Fruit fly (Drosophila melanogaster) whole organism, embryonic: ENCODE results near the gene CG31189.

ENCODE experiments used
- Awh ChIP-seq: fragments of 200-800 bp; sonication (Bioruptor generic); IDR thresholded peaks from 2 replicates; pipeline ENCODE4, ENCODE4 v1.3.6; 2022; ENCODE audit warnings: missing biosample characterization, missing genetic modification characterization
- C15 ChIP-seq: fragments of 200-800 bp; sonication (Bioruptor generic); IDR thresholded peaks from 3 replicates; pipeline ENCODE4 v1.3.6; 2022; ENCODE audit warnings: missing biosample characterization, missing genetic modification characterization
- CG10147 ChIP-seq: fragments of 200-800 bp; sonication (Bioruptor generic); optimal IDR thresholded peaks from 2 replicates; lab custom pipeline; 2019; ENCODE audit warnings: missing biosample characterization, mild to moderate bottlenecking, missing genetic modification characterization, moderate library complexity
- CG11695 ChIP-seq: fragments of 200-800 bp; sonication (Bioruptor generic); IDR thresholded peaks from 3 replicates; pipeline ENCODE4 v1.3.6; 2022; ENCODE audit warnings: missing biosample characterization, missing genetic modification characterization
- CG1233 ChIP-seq: fragments of 200-800 bp; sonication (Bioruptor generic); optimal IDR thresholded peaks from 4 replicates; lab custom pipeline; 2018; ENCODE audit warnings: missing biosample characterization, mild to moderate bottlenecking, missing genetic modification characterization
- CG12744 ChIP-seq: fragments of 200-800 bp; sonication (Bioruptor generic); optimal IDR thresholded peaks from 2 replicates; lab custom pipeline; 2016; ENCODE audit warnings: missing biosample characterization, missing genetic modification characterization
- CG13624 ChIP-seq: fragments of 200-800 bp; sonication (Bioruptor generic); optimal IDR thresholded peaks from 2 replicates; lab custom pipeline; 2016; ENCODE audit warnings: missing biosample characterization, missing genetic modification characterization
- CG1529 ChIP-seq: fragments of 200-800 bp; sonication (Bioruptor generic); optimal IDR thresholded peaks from 3 replicates; lab custom pipeline; 2018; ENCODE audit warnings: missing biosample characterization, missing genetic modification characterization
- CG17186 ChIP-seq: fragments of 200-800 bp; sonication (Bioruptor generic); optimal IDR thresholded peaks from 3 replicates; lab custom pipeline; 2017; ENCODE audit warnings: missing biosample characterization, missing genetic modification reagents, missing genetic modification characterization
- CG30020 ChIP-seq: fragments of 200-800 bp; optimal IDR thresholded peaks from 2 replicates; lab custom pipeline; 2019; ENCODE audit warnings: missing biosample characterization, mild to moderate bottlenecking, missing genetic modification characterization, moderate library complexity
- CG31388 ChIP-seq: fragments of 200-800 bp; sonication (Bioruptor generic); optimal IDR thresholded peaks from 2 replicates; lab custom pipeline; 2016; ENCODE audit warnings: missing biosample characterization, missing genetic modification characterization
- CG32767 ChIP-seq: fragments of 200-800 bp; sonication (Bioruptor generic); IDR thresholded peaks from 2 replicates; pipeline ENCODE4 v1.3.6; 2022; ENCODE audit warnings: missing biosample characterization, missing genetic modification characterization
- CG3281 ChIP-seq: fragments of 200-800 bp; sonication (Bioruptor generic); optimal IDR thresholded peaks from 3 replicates; lab custom pipeline; 2017; ENCODE audit warnings: missing biosample characterization, mild to moderate bottlenecking, missing genetic modification characterization
- CG33213 ChIP-seq: fragments of 200-800 bp; sonication (Bioruptor generic); optimal IDR thresholded peaks from 3 replicates; lab custom pipeline; 2016; ENCODE audit warnings: missing biosample characterization, missing genetic modification characterization
- CG33557 ChIP-seq: fragments of 200-800 bp; sonication (Bioruptor generic); optimal IDR thresholded peaks from 2 replicates; lab custom pipeline; 2019; ENCODE audit warnings: missing biosample characterization, mild to moderate bottlenecking, missing genetic modification characterization, moderate library complexity
- CG3838 ChIP-seq: fragments of 200-800 bp; sonication (Bioruptor generic); optimal IDR thresholded peaks from 3 replicates; lab custom pipeline; 2016; ENCODE audit warnings: missing biosample characterization, missing genetic modification characterization
- CG3847 ChIP-seq: fragments of 200-800 bp; sonication (Bioruptor generic); IDR thresholded peaks from 2 replicates; pipeline ENCODE4 v1.3.6; 2022; ENCODE audit warnings: missing biosample characterization, missing genetic modification characterization
- CG5245 ChIP-seq: fragments of 200-800 bp; sonication (Bioruptor generic); optimal IDR thresholded peaks from 3 replicates; lab custom pipeline; 2016; ENCODE audit warnings: missing biosample characterization, missing genetic modification characterization
- CG7357 ChIP-seq: fragments of 200-800 bp; sonication (Bioruptor generic); IDR thresholded peaks from 3 replicates; pipeline ENCODE4 v1.3.6; 2022; ENCODE audit warnings: missing biosample characterization, missing genetic modification characterization
- CG8924 ChIP-seq: fragments of 200-800 bp; optimal IDR thresholded peaks from 3 replicates; lab custom pipeline; 2019; ENCODE audit warnings: missing biosample characterization, mild to moderate bottlenecking, missing genetic modification characterization, moderate library complexity
- CG9437 ChIP-seq: fragments of 200-800 bp; sonication (Bioruptor generic); optimal IDR thresholded peaks from 2 replicates; lab custom pipeline; 2018; ENCODE audit warnings: missing biosample characterization, mild to moderate bottlenecking, missing genetic modification characterization
- Dbx ChIP-seq: fragments of 200-800 bp; sonication (Bioruptor generic); IDR thresholded peaks from 3 replicates; pipeline ENCODE4 v1.3.6; 2022; ENCODE audit warnings: missing biosample characterization, missing genetic modification characterization
- Doc2 ChIP-seq: fragments of 200-800 bp; sonication (Bioruptor generic); IDR thresholded peaks from 2 replicates; pipeline ENCODE4 v1.3.6; 2022; ENCODE audit warnings: missing biosample characterization, missing genetic modification characterization
- Dp ChIP-seq: fragments of 200-800 bp; sonication (Bioruptor generic); optimal IDR thresholded peaks from 2 replicates; lab custom pipeline; 2018; ENCODE audit warnings: missing biosample characterization, mild to moderate bottlenecking, missing genetic modification characterization, moderate library complexity
- H2.0 ChIP-seq: fragments of 200-800 bp; sonication (Bioruptor generic); IDR thresholded peaks from 2 replicates; pipeline ENCODE4 v1.3.6; 2022; ENCODE audit warnings: missing biosample characterization, missing genetic modification characterization
- HLH54F ChIP-seq: fragments of 200-800 bp; sonication (Bioruptor generic); optimal IDR thresholded peaks from 3 replicates; lab custom pipeline; 2016; ENCODE audit warnings: missing biosample characterization, missing genetic modification characterization
- Ravus ChIP-seq: fragments of 200-800 bp; sonication (Bioruptor generic); IDR thresholded peaks from 2 replicates; pipeline ENCODE4 v1.3.6; 2022; ENCODE audit warnings: missing biosample characterization, missing genetic modification characterization
- Rx ChIP-seq: fragments of 200-800 bp; sonication (Bioruptor generic); IDR thresholded peaks from 2 replicates; pipeline ENCODE4 v1.3.6; 2022; ENCODE audit warnings: missing biosample characterization, missing genetic modification characterization
- Side ChIP-seq: fragments of 200-800 bp; sonication (Bioruptor generic); optimal IDR thresholded peaks from 2 replicates; lab custom pipeline; 2016; ENCODE audit warnings: missing biosample characterization, missing genetic modification characterization
- Six4 ChIP-seq: fragments of 200-800 bp; sonication (Bioruptor generic); optimal IDR thresholded peaks from 2 replicates; lab custom pipeline; 2016; ENCODE audit warnings: missing biosample characterization, missing genetic modification characterization
- aop ChIP-seq: fragments of 200-800 bp; sonication (Bioruptor generic); IDR thresholded peaks from 2 replicates; pipeline ENCODE4 v1.3.6; 2022; ENCODE audit warnings: missing biosample characterization, missing genetic modification characterization
- ase ChIP-seq: fragments of 200-800 bp; sonication (Bioruptor generic); IDR thresholded peaks from 3 replicates; pipeline ENCODE4 v1.3.6; 2022; ENCODE audit warnings: missing biosample characterization, missing genetic modification characterization
- bigmax ChIP-seq: fragments of 200-800 bp; sonication (Bioruptor generic); optimal IDR thresholded peaks from 2 replicates; lab custom pipeline; 2018; ENCODE audit warnings: missing biosample characterization, mild to moderate bottlenecking, missing genetic modification characterization
- caup ChIP-seq: fragments of 200-800 bp; sonication (Bioruptor generic); optimal IDR thresholded peaks from 3 replicates; lab custom pipeline; 2017; ENCODE audit warnings: missing biosample characterization, mild to moderate bottlenecking, missing genetic modification characterization, moderate library complexity; ENCODE audit not compliant: severe bottlenecking
- cwo ChIP-seq: fragments of 200-800 bp; sonication (Bioruptor generic); optimal IDR thresholded peaks from 3 replicates; lab custom pipeline; 2017; ENCODE audit warnings: missing biosample characterization, missing genetic modification characterization, mild to moderate bottlenecking, moderate library complexity, missing genetic modification reagents
- dmrt11E ChIP-seq: fragments of 200-800 bp; sonication (Bioruptor generic); optimal IDR thresholded peaks from 3 replicates; lab custom pipeline; 2018; ENCODE audit warnings: missing biosample characterization, mild to moderate bottlenecking, missing genetic modification characterization, moderate library complexity
- eyg ChIP-seq: fragments of 200-800 bp; sonication (Bioruptor generic); optimal IDR thresholded peaks from 3 replicates; lab custom pipeline; 2016; ENCODE audit warnings: missing biosample characterization, missing genetic modification characterization
- gce ChIP-seq: fragments of 200-800 bp; sonication (Bioruptor generic); IDR thresholded peaks from 3 replicates; pipeline ENCODE4 v1.3.6; 2022; ENCODE audit warnings: missing biosample characterization, missing genetic modification characterization
- gcm ChIP-seq: fragments of 200-800 bp; sonication (Bioruptor generic); optimal IDR thresholded peaks from 2 replicates; lab custom pipeline; 2019; ENCODE audit warnings: missing biosample characterization, mild to moderate bottlenecking, missing genetic modification characterization, moderate library complexity
- hkb ChIP-seq, 2 experiments: fragments of 200-800 bp in 1 of 2; fragments of >200 bp in 1 of 2; sonication (Bioruptor generic) in 1 of 2; IDR thresholded peaks in 1 of 2; optimal IDR thresholded peaks in 1 of 2; 2 replicates each; pipeline versions ENCODE4 v1.3.6 to Lab custom; 2017 to 2022; ENCODE audit warnings: missing biosample characterization in 1 of 2, missing genetic modification characterization in 1 of 2
- jumu ChIP-seq: fragments of 200-800 bp; sonication (Bioruptor generic); optimal IDR thresholded peaks from 3 replicates; lab custom pipeline; 2016; ENCODE audit warnings: missing biosample characterization, missing genetic modification characterization
- mld ChIP-seq: fragments of 200-800 bp; sonication (Bioruptor generic); IDR thresholded peaks from 3 replicates; pipeline ENCODE4 v1.3.6; 2022; ENCODE audit warnings: missing biosample characterization, missing genetic modification characterization; ENCODE audit not compliant: partially characterized antibody
- onecut ChIP-seq: fragments of 200-800 bp; sonication (Bioruptor generic); IDR thresholded peaks from 2 replicates; pipeline ENCODE4 v1.3.6; 2022; ENCODE audit warnings: missing biosample characterization, missing genetic modification characterization
- repo ChIP-seq: fragments of 200-800 bp; sonication (Bioruptor generic); optimal IDR thresholded peaks from 2 replicates; lab custom pipeline; 2016; ENCODE audit warnings: missing biosample characterization, missing genetic modification characterization
- sens ChIP-seq: fragments of 200-800 bp; sonication (Bioruptor generic); peaks from one replicate; lab custom pipeline; 2016; ENCODE audit warnings: missing biosample characterization, missing genetic modification characterization
- tgo ChIP-seq: fragments of 200-800 bp; sonication (Bioruptor generic); IDR thresholded peaks from 3 replicates; pipeline ENCODE4 v1.3.6; 2022; ENCODE audit warnings: missing biosample characterization, missing genetic modification characterization
- tio ChIP-seq: fragments of 200-800 bp; sonication (Bioruptor generic); optimal IDR thresholded peaks from 2 replicates; lab custom pipeline; 2017; ENCODE audit warnings: missing biosample characterization, missing genetic modification characterization, inconsistent platforms
- toy ChIP-seq: fragments of 200-800 bp; sonication (Bioruptor generic); IDR thresholded peaks from 2 replicates; pipeline ENCODE4 v1.3.6; 2022; ENCODE audit warnings: missing biosample characterization, missing genetic modification characterization
- zen2 ChIP-seq: fragments of 200-800 bp; sonication (Bioruptor generic); IDR thresholded peaks from 3 replicates; pipeline ENCODE4 v1.3.6; 2022; ENCODE audit warnings: missing biosample characterization, missing genetic modification characterization; ENCODE audit not compliant: partially characterized antibody
- zfh2 ChIP-seq: fragments of 200-800 bp; sonication (Bioruptor generic); optimal IDR thresholded peaks from 2 replicates; lab custom pipeline; 2016; ENCODE audit warnings: missing biosample characterization, missing genetic modification characterization

CG31189 gene

dm6 chr3R:21017464-21018080 lies 28.1 kb downstream of the CG31189 start, which contains the start of gene Rlip (continued):
- TF ChIP-seq Dp (GFP tag; lab: Kevin White, UChicago) (peak; percentile 65), dmrt11E (tag; lab: Kevin White, UChicago) (peak; percentile 11), caup (GFP tag; lab: Kevin White, UChicago) (peak; percentile 56), eyg (GFP tag; lab: Kevin White, UChicago) (peak; percentile 41), aop (GFP tag; lab: Robert Waterston, UW) (peak; percentile 64; the same call in 1 of the 2 replicates), toy (no peak), C15 (GFP tag; lab: Robert Waterston, UW) (no peak), hkb (optimal IDR thresholded peaks at IDR 0.05; lab: Kevin White, UChicago) (peak; percentile 8), hkb (GFP tag; IDR thresholded peaks at IDR 0.05; lab: Robert Waterston, UW) (0 out of 2 replicates have a peak, but pooled peaks have one; percentile 31), Six4 (peak; percentile 12), tio (no peak), CG33557 (GFP tag; lab: Kevin White, UChicago) (no peak), Rx (GFP tag; lab: Robert Waterston, UW) (peak; percentile 57), sens (peak; percentile 84), CG5245 (GFP tag; lab: Kevin White, UChicago) (peak; percentile 53), ase (GFP tag; lab: Robert Waterston, UW) (peak; percentile 38; the same call in 2 of the 3 replicates), jumu (GFP tag; lab: Kevin White, UChicago) (peak; percentile 52), gcm (no peak), CG8924 (tag; lab: Kevin White, UChicago) (peak; percentile 70), CG1529 (GFP tag; lab: Kevin White, UChicago) (no peak), Ravus (no peak), zen2 (GFP tag; lab: Robert Waterston, UW) (peak; percentile 48), H2.0 (no peak), CG3847 (GFP tag; lab: Robert Waterston, UW) (peak; percentile 61), CG13624 (GFP tag; lab: Kevin White, UChicago) (peak; percentile 72), CG9437 (GFP tag; lab: Kevin White, UChicago) (peak; percentile 2), CG12744 (no peak), onecut (peak; percentile 94), CG1233 (GFP tag; lab: Kevin White, UChicago) (peak; percentile 35), bigmax (GFP tag; lab: Kevin White, UChicago) (no peak), Dbx (GFP tag; lab: Robert Waterston, UW) (peak; percentile 57; the same call in 2 of the 3 replicates), CG32767 (no peak), CG10147 (GFP tag; lab: Kevin White, UChicago) (no peak), CG3838 (GFP tag; lab: Kevin White, UChicago) (peak; percentile 100), CG11695 (GFP tag; lab: Robert Waterston, UW) (no peak), Awh (GFP tag; lab: Robert Waterston, UW) (no peak), Side (GFP tag; lab: Kevin White, UChicago) (peak; percentile 65), gce (no peak), CG17186 (peak; percentile 59), cwo (GFP tag; lab: Kevin White, UChicago) (no peak), CG33213 (peak; percentile 75), tgo (0 out of 3 replicates have a peak, but pooled peaks have one; percentile 40), HLH54F (peak; percentile 29), zfh2 (peak; percentile 55), CG30020 (tag; lab: Kevin White, UChicago) (no peak), repo (peak; percentile 48), CG31388 (GFP tag; lab: Kevin White, UChicago) (no peak), mld (peak; percentile 63; the same call in 1 of the 3 replicates), CG3281 (GFP tag; lab: Kevin White, UChicago) (peak; percentile 19), CG7357 (GFP tag; lab: Robert Waterston, UW) (no peak), Doc2 (GFP tag; lab: Robert Waterston, UW) (no peak)
